Worm (Caenorhabditis elegans) whole organism, L3 larva: ENCODE results near the gene jhdm-1.

ENCODE experiments used
- R02D3.7 ChIP-seq: fragments of 150-350 bp; optimal IDR thresholded peaks from 2 replicates; lab custom pipeline; 2014; ENCODE audit warnings: missing biosample characterization, missing genetic modification characterization
- ZK546.5 ChIP-seq: sonication (generic microtip); optimal IDR thresholded peaks from 2 replicates; lab custom pipeline; 2017; ENCODE audit warnings: missing biosample characterization, missing genetic modification characterization
- aly-2 ChIP-seq: fragments of 150-350 bp; optimal IDR thresholded peaks from 2 replicates; lab custom pipeline; 2014; ENCODE audit warnings: missing biosample characterization, missing genetic modification characterization
- ama-1 ChIP-seq: fragments of 150-350 bp; optimal IDR thresholded peaks from 2 replicates; lab custom pipeline; 2018
- ceh-16 ChIP-seq: sonication (generic microtip); optimal IDR thresholded peaks from 2 replicates; lab custom pipeline; 2017; ENCODE audit warnings: missing biosample characterization, missing genetic modification characterization
- ceh-28 ChIP-seq: fragments of 150-350 bp; optimal IDR thresholded peaks from 2 replicates; lab custom pipeline; 2014; ENCODE audit warnings: missing biosample characterization, missing genetic modification reagents, missing genetic modification characterization
- ceh-82 ChIP-seq: fragments of 150-350 bp; optimal IDR thresholded peaks from 2 replicates; lab custom pipeline; 2014; ENCODE audit warnings: missing biosample characterization, missing genetic modification characterization
- ceh-9 ChIP-seq: sonication (generic microtip); optimal IDR thresholded peaks from 2 replicates; lab custom pipeline; 2018; ENCODE audit warnings: missing biosample characterization, missing genetic modification characterization
- daf-12 ChIP-seq: fragments of 150-350 bp; optimal IDR thresholded peaks from 2 replicates; lab custom pipeline; 2014; ENCODE audit warnings: missing biosample characterization, missing genetic modification reagents, missing genetic modification characterization
- egl-27 ChIP-seq: sonication (generic microtip); optimal IDR thresholded peaks from 4 replicates; lab custom pipeline; 2017; ENCODE audit warnings: missing biosample characterization, missing genetic modification reagents, missing genetic modification characterization
- egl-5 ChIP-seq: fragments of 150-350 bp; optimal IDR thresholded peaks from 2 replicates; lab custom pipeline; 2017; ENCODE audit warnings: missing biosample characterization, missing genetic modification reagents, missing genetic modification characterization, inconsistent platforms
- elt-1 ChIP-seq: fragments of 150-350 bp; optimal IDR thresholded peaks from 2 replicates; lab custom pipeline; 2014; ENCODE audit warnings: missing biosample characterization, missing genetic modification characterization
- elt-2 ChIP-seq: sonication (generic microtip); optimal IDR thresholded peaks from 2 replicates; lab custom pipeline; 2016; ENCODE audit warnings: missing genetic modification reagents, mild to moderate bottlenecking, missing genetic modification characterization, missing compliant biosample characterization
- elt-3 ChIP-seq, 3 experiments: fragments of 150-350 bp in 1 of 3; sonication (generic microtip) in 2 of 3; optimal IDR thresholded peaks; 2 replicates in 2 of 3; 4 replicates in 1 of 3; lab custom pipeline; 2014 to 2017; ENCODE audit warnings: missing biosample characterization in 3 of 3, missing genetic modification characterization in 3 of 3
- eor-1 ChIP-seq, 2 experiments: fragments of 150-350 bp; optimal IDR thresholded peaks; 2 replicates each; lab custom pipeline; 2014 to 2018; ENCODE audit warnings: missing biosample characterization in 2 of 2, missing genetic modification characterization in 2 of 2
- fkh-10 ChIP-seq: sonication (generic microtip); optimal IDR thresholded peaks from 2 replicates; lab custom pipeline; 2017; ENCODE audit warnings: missing biosample characterization, missing genetic modification reagents, missing genetic modification characterization
- fkh-2 ChIP-seq: fragments of 150-350 bp; optimal IDR thresholded peaks from 2 replicates; lab custom pipeline; 2014; ENCODE audit warnings: missing biosample characterization, missing genetic modification reagents, missing genetic modification characterization
- fos-1 ChIP-seq: fragments of 150-350 bp; optimal IDR thresholded peaks from 2 replicates; lab custom pipeline; 2014; ENCODE audit warnings: missing biosample characterization, missing genetic modification characterization
- hmg-11 ChIP-seq: sonication (generic microtip); optimal IDR thresholded peaks from 2 replicates; lab custom pipeline; 2016; ENCODE audit warnings: missing genetic modification characterization, missing compliant biosample characterization
- jun-1 ChIP-seq: fragments of 150-350 bp; optimal IDR thresholded peaks from 2 replicates; lab custom pipeline; 2014; ENCODE audit warnings: missing biosample characterization, missing genetic modification reagents, missing genetic modification characterization
- lin-15B ChIP-seq: fragments of 150-350 bp; optimal IDR thresholded peaks from 2 replicates; lab custom pipeline; 2014; ENCODE audit warnings: missing biosample characterization, missing genetic modification characterization
- lin-39 ChIP-seq: fragments of 150-350 bp; optimal IDR thresholded peaks from 2 replicates; lab custom pipeline; 2018; ENCODE audit warnings: missing biosample characterization, missing genetic modification reagents, missing genetic modification characterization
- lsy-12 ChIP-seq: sonication (generic microtip); optimal IDR thresholded peaks from 2 replicates; lab custom pipeline; 2016; ENCODE audit warnings: mild to moderate bottlenecking, missing genetic modification characterization, missing compliant biosample characterization
- mdl-1 ChIP-seq: fragments of 150-350 bp; optimal IDR thresholded peaks from 2 replicates; lab custom pipeline; 2014; ENCODE audit warnings: missing biosample characterization, missing genetic modification characterization
- mml-1 ChIP-seq: fragments of 150-350 bp; sonication (generic microtip); optimal IDR thresholded peaks from 3 replicates; lab custom pipeline; 2014; ENCODE audit warnings: missing biosample characterization, missing genetic modification characterization
- nfya-1 ChIP-seq: sonication (generic microtip); optimal IDR thresholded peaks from 2 replicates; lab custom pipeline; 2017; ENCODE audit warnings: missing genetic modification characterization, mild to moderate bottlenecking, missing compliant biosample characterization, antibody characterized with exemption, moderate library complexity; ENCODE audit not compliant: insufficient read depth
- nhr-11 ChIP-seq: fragments of 150-350 bp; optimal IDR thresholded peaks from 2 replicates; lab custom pipeline; 2014; ENCODE audit warnings: missing biosample characterization, missing genetic modification characterization
- nhr-12 ChIP-seq: fragments of 150-350 bp; optimal IDR thresholded peaks from 2 replicates; lab custom pipeline; 2014; ENCODE audit warnings: missing biosample characterization, missing genetic modification characterization
- nhr-23 ChIP-seq: fragments of 150-350 bp; optimal IDR thresholded peaks from 2 replicates; lab custom pipeline; 2014; ENCODE audit warnings: missing biosample characterization, missing genetic modification reagents, missing genetic modification characterization
- nhr-237 ChIP-seq: fragments of 150-350 bp; optimal IDR thresholded peaks from 2 replicates; lab custom pipeline; 2014; ENCODE audit warnings: missing biosample characterization, missing genetic modification characterization
- nhr-25 ChIP-seq: sonication (generic microtip); optimal IDR thresholded peaks from 2 replicates; lab custom pipeline; 2017; ENCODE audit warnings: missing biosample characterization, missing genetic modification characterization
- nhr-28 ChIP-seq: fragments of 150-350 bp; optimal IDR thresholded peaks from 2 replicates; lab custom pipeline; 2014; ENCODE audit warnings: missing biosample characterization, missing genetic modification characterization
- nhr-43 ChIP-seq: sonication (generic microtip); optimal IDR thresholded peaks from 2 replicates; lab custom pipeline; 2016; ENCODE audit warnings: mild to moderate bottlenecking, missing genetic modification characterization, missing compliant biosample characterization; ENCODE audit not compliant: poor library complexity, severe bottlenecking
- nhr-67 ChIP-seq: fragments of 150-350 bp; optimal IDR thresholded peaks from 2 replicates; lab custom pipeline; 2014; ENCODE audit warnings: missing biosample characterization, missing genetic modification characterization
- nhr-76 ChIP-seq: fragments of 150-350 bp; sonication (generic microtip); optimal IDR thresholded peaks from 5 replicates; lab custom pipeline; 2014; ENCODE audit warnings: missing biosample characterization, missing genetic modification characterization
- nhr-77 ChIP-seq: fragments of 150-350 bp; optimal IDR thresholded peaks from 2 replicates; lab custom pipeline; 2014; ENCODE audit warnings: missing biosample characterization, missing genetic modification characterization
- pha-4 ChIP-seq: fragments of 150-350 bp; optimal IDR thresholded peaks from 2 replicates; lab custom pipeline; 2014; ENCODE audit warnings: missing biosample characterization, missing genetic modification reagents, missing genetic modification characterization
- pqm-1 ChIP-seq: fragments of 150-350 bp; optimal IDR thresholded peaks from 2 replicates; lab custom pipeline; 2017; ENCODE audit warnings: missing biosample characterization, missing genetic modification characterization, inconsistent platforms
- sea-2 ChIP-seq: fragments of 150-350 bp; sonication (generic microtip); optimal IDR thresholded peaks from 4 replicates; lab custom pipeline; 2014; ENCODE audit warnings: missing biosample characterization, missing genetic modification reagents, missing genetic modification characterization
- skn-1 ChIP-seq: fragments of 150-350 bp; optimal IDR thresholded peaks from 2 replicates; lab custom pipeline; 2014; ENCODE audit warnings: missing biosample characterization, missing genetic modification characterization
- snpc-4 ChIP-seq: fragments of 150-350 bp; optimal IDR thresholded peaks from 2 replicates; lab custom pipeline; 2014; ENCODE audit warnings: missing biosample characterization, missing genetic modification characterization
- tbx-2 ChIP-seq: sonication (generic microtip); optimal IDR thresholded peaks from 2 replicates; lab custom pipeline; 2016; ENCODE audit warnings: mild to moderate bottlenecking, missing genetic modification characterization, missing compliant biosample characterization
- unc-39 ChIP-seq: sonication (generic microtip); optimal IDR thresholded peaks from 4 replicates; lab custom pipeline; 2017; ENCODE audit warnings: missing biosample characterization, missing genetic modification characterization
- unc-62 ChIP-seq: fragments of 150-350 bp; sonication (generic microtip); optimal IDR thresholded peaks from 4 replicates; lab custom pipeline; 2014; ENCODE audit warnings: missing biosample characterization, missing genetic modification reagents, missing genetic modification characterization
- zag-1 ChIP-seq: fragments of 150-350 bp; optimal IDR thresholded peaks from 2 replicates; lab custom pipeline; 2014; ENCODE audit warnings: missing biosample characterization, missing genetic modification characterization
- ztf-11 ChIP-seq: fragments of 150-350 bp; optimal IDR thresholded peaks from 2 replicates; lab custom pipeline; 2014; ENCODE audit warnings: missing biosample characterization, missing genetic modification characterization
- ztf-4 ChIP-seq: fragments of 150-350 bp; optimal IDR thresholded peaks from 2 replicates; lab custom pipeline; 2014; ENCODE audit warnings: missing biosample characterization, missing genetic modification characterization

Gene jhdm-1

ce11 chrIII:6452683-6453082 lies 1.6 kb upstream of the jhdm-1 start:
- TF ChIP-seq nhr-237 (tag; lab: Kevin White, UChicago) (no peak), nhr-28 (tag; lab: Kevin White, UChicago) (no peak), nhr-25 (tag; lab: Kevin White, UChicago) (no peak), ceh-28 (tag; lab: Kevin White, UChicago) (no peak), lin-15B (no peak), ztf-4 (tag; lab: Kevin White, UChicago) (no peak), nhr-11 (tag; lab: Kevin White, UChicago) (no peak), egl-5 (no peak), jun-1 (tag; lab: Kevin White, UChicago) (no peak), sea-2 (GFP tag; lab: Kevin White, UChicago) (no peak), lin-39 (tag; lab: Kevin White, UChicago) (no peak), ama-1 (peak; percentile 8), snpc-4 (tag; lab: Kevin White, UChicago) (no peak), pha-4 (peak; percentile 37), nfya-1 (tag; lab: Kevin White, UChicago) (peak; percentile 39), ceh-16 (tag; lab: Kevin White, UChicago) (no peak), elt-2 (tag; lab: Kevin White, UChicago) (no peak), egl-27 (tag; lab: Kevin White, UChicago) (no peak), tbx-2 (tag; lab: Kevin White, UChicago) (no peak), daf-12 (tag; lab: Kevin White, UChicago) (no peak), skn-1 (no peak)

ce11 chrIII:6453665-6454064 lies 618 bp upstream of the jhdm-1 start:
- no peak for TF ChIP-seq unc-39 (tag; lab: Kevin White, UChicago)
- peak; percentile 64 for TF ChIP-seq R02D3.7
- TF ChIP-seq mml-1: no peak
- peak; percentile 0 for TF ChIP-seq mdl-1
- no peak for TF ChIP-seq ztf-4 (tag; lab: Kevin White, UChicago)
- TF ChIP-seq egl-5: peak; percentile 8
- TF ChIP-seq nhr-11 (tag; lab: Kevin White, UChicago): peak; percentile 29
- peak; percentile 81 for TF ChIP-seq nfya-1 (tag; lab: Kevin White, UChicago)
- peak; percentile 27 for TF ChIP-seq ceh-28 (tag; lab: Kevin White, UChicago)
- TF ChIP-seq ceh-9 (tag; lab: Kevin White, UChicago): no peak
- no peak for TF ChIP-seq unc-62 (GFP tag; lab: Kevin White, UChicago)
- no peak for TF ChIP-seq nhr-28 (tag; lab: Kevin White, UChicago)
- no peak for TF ChIP-seq nhr-237 (tag; lab: Kevin White, UChicago)
- no peak for TF ChIP-seq nhr-77 (tag; lab: Kevin White, UChicago)
- peak; percentile 58 for TF ChIP-seq lin-39 (tag; lab: Kevin White, UChicago)
- peak; percentile 0 for TF ChIP-seq ceh-82 (tag; lab: Kevin White, UChicago)
- no peak for TF ChIP-seq elt-1 (tag; lab: Kevin White, UChicago)
- TF ChIP-seq snpc-4 (tag; lab: Kevin White, UChicago): peak; percentile 88
- no peak for TF ChIP-seq nhr-67 (tag; lab: Kevin White, UChicago)
- no peak for TF ChIP-seq nhr-76 (tag; lab: Kevin White, UChicago)
- TF ChIP-seq pqm-1 (tag; lab: Kevin White, UChicago): peak; percentile 82
- peak; percentile 69 for TF ChIP-seq lsy-12 (tag; lab: Kevin White, UChicago)
- no peak for TF ChIP-seq ztf-11 (tag; lab: Kevin White, UChicago)
- no peak for TF ChIP-seq ceh-16 (tag; lab: Kevin White, UChicago)
- no peak for TF ChIP-seq skn-1
- peak; percentile 61 for TF ChIP-seq elt-2 (tag; lab: Kevin White, UChicago)
- peak; percentile 63 for TF ChIP-seq jun-1 (tag; lab: Kevin White, UChicago)
- no peak for TF ChIP-seq aly-2
- peak; percentile 60 for TF ChIP-seq egl-27 (tag; lab: Kevin White, UChicago)
- TF ChIP-seq nhr-12: no peak
- TF ChIP-seq nhr-23 (tag; lab: Kevin White, UChicago): peak; percentile 90
- TF ChIP-seq lin-15B: peak; percentile 84
- TF ChIP-seq ama-1: peak; percentile 32
- no peak for TF ChIP-seq fkh-2 (tag; lab: Kevin White, UChicago)
- no peak for TF ChIP-seq ZK546.5 (tag; lab: Kevin White, UChicago)
- peak; percentile 87 for TF ChIP-seq nhr-25 (tag; lab: Kevin White, UChicago)
- no peak for TF ChIP-seq daf-12 (tag; lab: Kevin White, UChicago)
- no peak for TF ChIP-seq fkh-10
- no peak for TF ChIP-seq eor-1 (tag; optimal IDR thresholded peaks at IDR 0.05; lab: Kevin White, UChicago)
- TF ChIP-seq hmg-11 (tag; lab: Kevin White, UChicago): peak; percentile 94
- no peak for TF ChIP-seq elt-3 (tag; optimal IDR thresholded peaks at IDR 0.05; lab: Kevin White, UChicago)
- TF ChIP-seq sea-2 (GFP tag; lab: Kevin White, UChicago): no peak
- TF ChIP-seq tbx-2 (tag; lab: Kevin White, UChicago): peak; percentile 20
- TF ChIP-seq fos-1 (tag; lab: Kevin White, UChicago): no peak
- peak; percentile 84 for TF ChIP-seq pha-4
- peak; percentile 73 for TF ChIP-seq nhr-43 (tag; lab: Kevin White, UChicago)
- TF ChIP-seq zag-1 (tag; lab: Kevin White, UChicago): no peak
- TF ChIP-seq, all 47 proteins: peak for 22
